Worm (Caenorhabditis elegans) whole organism, L3 larva: ENCODE results near the gene K09E9.7.

Experiments
- R02D3.7 ChIP-seq: fragments of 150-350 bp; optimal IDR thresholded peaks from 2 replicates; lab custom pipeline; 2014; ENCODE audit warnings: missing biosample characterization, missing genetic modification characterization
- ama-1 ChIP-seq: fragments of 150-350 bp; optimal IDR thresholded peaks from 2 replicates; lab custom pipeline; 2018
- ceh-16 ChIP-seq: sonication (generic microtip); optimal IDR thresholded peaks from 2 replicates; lab custom pipeline; 2017; ENCODE audit warnings: missing biosample characterization, missing genetic modification characterization
- daf-12 ChIP-seq: fragments of 150-350 bp; optimal IDR thresholded peaks from 2 replicates; lab custom pipeline; 2014; ENCODE audit warnings: missing biosample characterization, missing genetic modification reagents, missing genetic modification characterization
- egl-27 ChIP-seq: sonication (generic microtip); optimal IDR thresholded peaks from 4 replicates; lab custom pipeline; 2017; ENCODE audit warnings: missing biosample characterization, missing genetic modification reagents, missing genetic modification characterization
- egl-5 ChIP-seq: fragments of 150-350 bp; optimal IDR thresholded peaks from 2 replicates; lab custom pipeline; 2017; ENCODE audit warnings: missing biosample characterization, missing genetic modification reagents, missing genetic modification characterization, inconsistent platforms
- eor-1 ChIP-seq, 2 experiments: fragments of 150-350 bp; optimal IDR thresholded peaks; 2 replicates each; lab custom pipeline; 2014 to 2018; ENCODE audit warnings: missing biosample characterization in 2 of 2, missing genetic modification characterization in 2 of 2
- fkh-10 ChIP-seq: sonication (generic microtip); optimal IDR thresholded peaks from 2 replicates; lab custom pipeline; 2017; ENCODE audit warnings: missing biosample characterization, missing genetic modification reagents, missing genetic modification characterization
- fkh-2 ChIP-seq: fragments of 150-350 bp; optimal IDR thresholded peaks from 2 replicates; lab custom pipeline; 2014; ENCODE audit warnings: missing biosample characterization, missing genetic modification reagents, missing genetic modification characterization
- fos-1 ChIP-seq: fragments of 150-350 bp; optimal IDR thresholded peaks from 2 replicates; lab custom pipeline; 2014; ENCODE audit warnings: missing biosample characterization, missing genetic modification characterization
- hmg-11 ChIP-seq: sonication (generic microtip); optimal IDR thresholded peaks from 2 replicates; lab custom pipeline; 2016; ENCODE audit warnings: missing genetic modification characterization, missing compliant biosample characterization
- jun-1 ChIP-seq: fragments of 150-350 bp; optimal IDR thresholded peaks from 2 replicates; lab custom pipeline; 2014; ENCODE audit warnings: missing biosample characterization, missing genetic modification reagents, missing genetic modification characterization
- lin-15B ChIP-seq: fragments of 150-350 bp; optimal IDR thresholded peaks from 2 replicates; lab custom pipeline; 2014; ENCODE audit warnings: missing biosample characterization, missing genetic modification characterization
- lin-39 ChIP-seq: fragments of 150-350 bp; optimal IDR thresholded peaks from 2 replicates; lab custom pipeline; 2018; ENCODE audit warnings: missing biosample characterization, missing genetic modification reagents, missing genetic modification characterization
- mdl-1 ChIP-seq: fragments of 150-350 bp; optimal IDR thresholded peaks from 2 replicates; lab custom pipeline; 2014; ENCODE audit warnings: missing biosample characterization, missing genetic modification characterization
- mml-1 ChIP-seq: fragments of 150-350 bp; sonication (generic microtip); optimal IDR thresholded peaks from 3 replicates; lab custom pipeline; 2014; ENCODE audit warnings: missing biosample characterization, missing genetic modification characterization
- nfya-1 ChIP-seq: sonication (generic microtip); optimal IDR thresholded peaks from 2 replicates; lab custom pipeline; 2017; ENCODE audit warnings: missing genetic modification characterization, mild to moderate bottlenecking, missing compliant biosample characterization, antibody characterized with exemption, moderate library complexity; ENCODE audit not compliant: insufficient read depth
- nhr-23 ChIP-seq: fragments of 150-350 bp; optimal IDR thresholded peaks from 2 replicates; lab custom pipeline; 2014; ENCODE audit warnings: missing biosample characterization, missing genetic modification reagents, missing genetic modification characterization
- nhr-237 ChIP-seq: fragments of 150-350 bp; optimal IDR thresholded peaks from 2 replicates; lab custom pipeline; 2014; ENCODE audit warnings: missing biosample characterization, missing genetic modification characterization
- nhr-25 ChIP-seq: sonication (generic microtip); optimal IDR thresholded peaks from 2 replicates; lab custom pipeline; 2017; ENCODE audit warnings: missing biosample characterization, missing genetic modification characterization
- nhr-28 ChIP-seq: fragments of 150-350 bp; optimal IDR thresholded peaks from 2 replicates; lab custom pipeline; 2014; ENCODE audit warnings: missing biosample characterization, missing genetic modification characterization
- nhr-43 ChIP-seq: sonication (generic microtip); optimal IDR thresholded peaks from 2 replicates; lab custom pipeline; 2016; ENCODE audit warnings: mild to moderate bottlenecking, missing genetic modification characterization, missing compliant biosample characterization; ENCODE audit not compliant: poor library complexity, severe bottlenecking
- nhr-77 ChIP-seq: fragments of 150-350 bp; optimal IDR thresholded peaks from 2 replicates; lab custom pipeline; 2014; ENCODE audit warnings: missing biosample characterization, missing genetic modification characterization
- pha-4 ChIP-seq: fragments of 150-350 bp; optimal IDR thresholded peaks from 2 replicates; lab custom pipeline; 2014; ENCODE audit warnings: missing biosample characterization, missing genetic modification reagents, missing genetic modification characterization
- pqm-1 ChIP-seq: fragments of 150-350 bp; optimal IDR thresholded peaks from 2 replicates; lab custom pipeline; 2017; ENCODE audit warnings: missing biosample characterization, missing genetic modification characterization, inconsistent platforms
- sea-2 ChIP-seq: fragments of 150-350 bp; sonication (generic microtip); optimal IDR thresholded peaks from 4 replicates; lab custom pipeline; 2014; ENCODE audit warnings: missing biosample characterization, missing genetic modification reagents, missing genetic modification characterization
- skn-1 ChIP-seq: fragments of 150-350 bp; optimal IDR thresholded peaks from 2 replicates; lab custom pipeline; 2014; ENCODE audit warnings: missing biosample characterization, missing genetic modification characterization
- tbx-2 ChIP-seq: sonication (generic microtip); optimal IDR thresholded peaks from 2 replicates; lab custom pipeline; 2016; ENCODE audit warnings: mild to moderate bottlenecking, missing genetic modification characterization, missing compliant biosample characterization
- zag-1 ChIP-seq: fragments of 150-350 bp; optimal IDR thresholded peaks from 2 replicates; lab custom pipeline; 2014; ENCODE audit warnings: missing biosample characterization, missing genetic modification characterization
- ztf-11 ChIP-seq: fragments of 150-350 bp; optimal IDR thresholded peaks from 2 replicates; lab custom pipeline; 2014; ENCODE audit warnings: missing biosample characterization, missing genetic modification characterization
- ztf-4 ChIP-seq: fragments of 150-350 bp; optimal IDR thresholded peaks from 2 replicates; lab custom pipeline; 2014; ENCODE audit warnings: missing biosample characterization, missing genetic modification characterization

The K09E9.7 gene

ce11 chrX:15647276-15647675, 6.6 kb downstream of the K09E9.7 start, which contains the start of gene F59D12.5:
F59D12.5 (minus strand) TSS chrX:15647369.
- TF ChIP-seq pha-4 (tag; lab: Kevin White, UChicago): peak; percentile 78
- no peak for TF ChIP-seq eor-1 (tag; optimal IDR thresholded peaks at IDR 0.05; lab: Kevin White, UChicago)
- TF ChIP-seq nfya-1 (tag; lab: Kevin White, UChicago): peak; percentile 35
- TF ChIP-seq nhr-43: no peak
- peak; percentile 9 for TF ChIP-seq egl-5 (tag; lab: Kevin White, UChicago)
- no peak for TF ChIP-seq fos-1 (tag; lab: Kevin White, UChicago)
- no peak for TF ChIP-seq R02D3.7 (tag; lab: Kevin White, UChicago)
- no peak for TF ChIP-seq tbx-2 (tag; lab: Kevin White, UChicago)
- no peak for TF ChIP-seq nhr-77 (tag; lab: Kevin White, UChicago)
- no peak for TF ChIP-seq egl-27 (tag; lab: Kevin White, UChicago)
- TF ChIP-seq skn-1 (tag; lab: Kevin White, UChicago): no peak
- TF ChIP-seq nhr-28 (tag; lab: Kevin White, UChicago): no peak
- no peak for TF ChIP-seq ceh-16 (tag; lab: Kevin White, UChicago)

- TF ChIP-seq eor-1 (tag; optimal IDR thresholded peaks at IDR 0.05; lab: Kevin White, UChicago) (no peak), egl-27 (tag; lab: Kevin White, UChicago) (no peak), nhr-25 (no peak), mml-1 (no peak), skn-1 (tag; lab: Kevin White, UChicago) (no peak)
Observed at ce11 chrX:15650428-15650827, 9.7 kb downstream of the K09E9.7 start.

- TF ChIP-seq skn-1 (tag; lab: Kevin White, UChicago): no peak
- no peak for TF ChIP-seq pha-4 (tag; lab: Kevin White, UChicago)
- no peak for TF ChIP-seq eor-1 (tag; optimal IDR thresholded peaks at IDR 0.05; lab: Kevin White, UChicago)
- no peak for TF ChIP-seq fkh-2 (tag; lab: Kevin White, UChicago)
- TF ChIP-seq ztf-11: no peak
- no peak for TF ChIP-seq sea-2 (GFP tag; lab: Kevin White, UChicago)
- no peak for TF ChIP-seq ama-1 (lab: Kevin White, UChicago)
- TF ChIP-seq ztf-4 (tag; lab: Kevin White, UChicago): no peak
- no peak for TF ChIP-seq nhr-23 (tag; lab: Kevin White, UChicago)
- no peak for TF ChIP-seq tbx-2 (tag; lab: Kevin White, UChicago)
- no peak for TF ChIP-seq nhr-237
- TF ChIP-seq egl-27 (tag; lab: Kevin White, UChicago): no peak
- no peak for TF ChIP-seq mml-1
- no peak for TF ChIP-seq fkh-10 (GFP tag; lab: Kevin White, UChicago)
- TF ChIP-seq daf-12 (tag; lab: Kevin White, UChicago): no peak
- TF ChIP-seq lin-15B (tag; lab: Kevin White, UChicago): no peak
Observed at ce11 chrX:15650919-15651420, 10.3 kb downstream of the K09E9.7 start, which contains the start of gene F59D12.3. F59D12.3 (minus strand) TSS chrX:15650969.

- TF ChIP-seq jun-1 (tag; lab: Kevin White, UChicago): no peak
- TF ChIP-seq nhr-23 (tag; lab: Kevin White, UChicago): no peak
- peak; percentile 55 for TF ChIP-seq lin-39 (tag; lab: Kevin White, UChicago)
- TF ChIP-seq lin-15B (tag; lab: Kevin White, UChicago): no peak
Observed at ce11 chrX:15653196-15653595, 12.5 kb downstream of the K09E9.7 start.

- no peak for TF ChIP-seq hmg-11 (tag; lab: Kevin White, UChicago)
- no peak for TF ChIP-seq ztf-4 (tag; lab: Kevin White, UChicago)
- TF ChIP-seq ama-1 (lab: Kevin White, UChicago): no peak
- TF ChIP-seq R02D3.7 (tag; lab: Kevin White, UChicago): no peak
- no peak for TF ChIP-seq zag-1 (tag; lab: Kevin White, UChicago)
- TF ChIP-seq pha-4 (tag; lab: Kevin White, UChicago): no peak
- no peak for TF ChIP-seq nfya-1 (tag; lab: Kevin White, UChicago)
- no peak for TF ChIP-seq mdl-1 (tag; lab: Kevin White, UChicago)
- TF ChIP-seq nhr-43: no peak
- no peak for TF ChIP-seq mml-1
- TF ChIP-seq ceh-16 (tag; lab: Kevin White, UChicago): no peak
- no peak for TF ChIP-seq pqm-1 (tag; lab: Kevin White, UChicago)
- no peak for TF ChIP-seq jun-1 (tag; lab: Kevin White, UChicago)
- no peak for TF ChIP-seq nhr-23 (tag; lab: Kevin White, UChicago)
- TF ChIP-seq egl-27 (tag; lab: Kevin White, UChicago): no peak
- TF ChIP-seq tbx-2 (tag; lab: Kevin White, UChicago): no peak
Observed at ce11 chrX:15654969-15655368, 14.3 kb downstream of the K09E9.7 start.
